Worm (Caenorhabditis elegans) whole organism, young adult: Measurements from ENCODE around the gene rpb-2.

Source experiments
- C06A6.2 ChIP-seq: fragments of 200-800 bp; sonication (Bioruptor generic); conservative IDR thresholded peaks from 2 replicates; pipeline ENCODE4 v1.3.6; 2022; ENCODE audit warnings: missing genetic modification characterization, missing compliant biosample characterization
- D2030.7 ChIP-seq: fragments of 200-800 bp; sonication (Bioruptor generic); IDR thresholded peaks from 2 replicates; pipeline ENCODE4 v1.3.6; 2022; ENCODE audit warnings: missing genetic modification reagents, missing genetic modification characterization, missing compliant biosample characterization
- F33H1.4 ChIP-seq: fragments of 200-800 bp; sonication (Bioruptor generic); IDR thresholded peaks from 2 replicates; pipeline ENCODE4 v1.3.6; 2022; ENCODE audit warnings: missing genetic modification reagents, missing genetic modification characterization, missing compliant biosample characterization
- F52B5.7 ChIP-seq: sonication (generic microtip); optimal IDR thresholded peaks from 2 replicates; lab custom pipeline; 2016; ENCODE audit warnings: mild to moderate bottlenecking, missing genetic modification characterization, missing compliant biosample characterization
- K11D2.4 ChIP-seq: fragments of 200-800 bp; sonication (Bioruptor generic); IDR thresholded peaks from 2 replicates; pipeline ENCODE4 v1.3.6; 2022; ENCODE audit warnings: missing genetic modification reagents, missing genetic modification characterization, missing compliant biosample characterization
- K12H6.12 ChIP-seq: fragments of 200-800 bp; sonication (Bioruptor generic); optimal IDR thresholded peaks from 2 replicates; lab custom pipeline; 2018; ENCODE audit warnings: mild to moderate bottlenecking, missing genetic modification characterization, missing compliant biosample characterization
- Y53G8AR.9 ChIP-seq: fragments of 200-800 bp; sonication (Bioruptor generic); conservative IDR thresholded peaks from 2 replicates; pipeline ENCODE4 v1.3.6; 2022; ENCODE audit warnings: missing genetic modification reagents, missing genetic modification characterization, missing compliant biosample characterization
- Y79H2A.3 ChIP-seq: fragments of 200-800 bp; sonication (Bioruptor generic); conservative IDR thresholded peaks from 2 replicates; pipeline ENCODE4 v1.3.6; 2022; ENCODE audit warnings: missing genetic modification reagents, missing genetic modification characterization, missing compliant biosample characterization
- ZK185.1 ChIP-seq: sonication (generic microtip); optimal IDR thresholded peaks from 2 replicates; lab custom pipeline; 2016; ENCODE audit warnings: mild to moderate bottlenecking, missing genetic modification characterization, missing compliant biosample characterization; ENCODE audit not compliant: poor library complexity, severe bottlenecking
- atf-7 ChIP-seq: sonication (generic microtip); optimal IDR thresholded peaks from 2 replicates; lab custom pipeline; 2017; ENCODE audit warnings: mild to moderate bottlenecking, missing genetic modification characterization, missing compliant biosample characterization
- attf-3 ChIP-seq: fragments of 200-800 bp; sonication (Bioruptor generic); conservative IDR thresholded peaks from 2 replicates; pipeline ENCODE4 v1.3.6; 2022; ENCODE audit warnings: missing genetic modification reagents, missing genetic modification characterization, missing compliant biosample characterization
- attf-6 ChIP-seq: fragments of 200-800 bp; sonication (Bioruptor generic); IDR thresholded peaks from 2 replicates; pipeline ENCODE4 v1.3.6; 2022; ENCODE audit warnings: missing genetic modification reagents, missing genetic modification characterization, missing compliant biosample characterization
- ceh-100 ChIP-seq: fragments of 200-800 bp; sonication (Bioruptor generic); IDR thresholded peaks from 2 replicates; pipeline ENCODE4 v1.3.6; 2022; ENCODE audit warnings: missing genetic modification reagents, missing genetic modification characterization, missing compliant biosample characterization
- ceh-27 ChIP-seq: fragments of 200-800 bp; sonication (Bioruptor generic); optimal IDR thresholded peaks from 2 replicates; lab custom pipeline; 2018; ENCODE audit warnings: mild to moderate bottlenecking, missing genetic modification characterization, moderate library complexity, missing compliant biosample characterization
- ceh-91 ChIP-seq: fragments of 200-800 bp; sonication (Bioruptor generic); IDR thresholded peaks from 2 replicates; pipeline ENCODE4 v1.3.6; 2022; ENCODE audit warnings: missing genetic modification reagents, missing genetic modification characterization, missing compliant biosample characterization
- dox-1 ChIP-seq: fragments of 200-800 bp; sonication (Bioruptor generic); IDR thresholded peaks from 2 replicates; pipeline ENCODE4 v1.3.6; 2022; ENCODE audit warnings: missing genetic modification reagents, missing genetic modification characterization, missing compliant biosample characterization
- dpl-1 ChIP-seq: fragments of 150-350 bp; optimal IDR thresholded peaks from 2 replicates; lab custom pipeline; 2014; ENCODE audit warnings: missing biosample characterization, missing genetic modification reagents, missing genetic modification characterization
- egl-18 ChIP-seq: fragments of 200-800 bp; sonication (Bioruptor generic); IDR thresholded peaks from 2 replicates; pipeline ENCODE4 v1.3.6; 2022; ENCODE audit warnings: missing genetic modification reagents, missing genetic modification characterization, missing compliant biosample characterization
- egrh-3 ChIP-seq: fragments of 200-800 bp; sonication (Bioruptor generic); IDR thresholded peaks from 2 replicates; pipeline ENCODE4 v1.3.6; 2022; ENCODE audit warnings: missing genetic modification reagents, missing genetic modification characterization, missing compliant biosample characterization
- ekl-4 ChIP-seq: fragments of 200-800 bp; sonication (Bioruptor generic); IDR thresholded peaks from 2 replicates; pipeline ENCODE4 v1.3.6; 2022; ENCODE audit warnings: missing genetic modification reagents, missing genetic modification characterization, missing compliant biosample characterization
- him-1 ChIP-seq: sonication (generic microtip); optimal IDR thresholded peaks from 2 replicates; lab custom pipeline; 2016; ENCODE audit warnings: missing genotype, missing genetic modification reagents, missing genetic modification characterization, missing compliant biosample characterization
- hmg-1.2 ChIP-seq: fragments of 200-800 bp; sonication (Bioruptor generic); IDR thresholded peaks from 2 replicates; pipeline ENCODE4 v1.3.6; 2022; ENCODE audit warnings: missing genetic modification reagents, missing genetic modification characterization, missing compliant biosample characterization
- hmg-20 ChIP-seq: fragments of 200-800 bp; sonication (Bioruptor generic); IDR thresholded peaks from 2 replicates; pipeline ENCODE4 v1.3.6; 2022; ENCODE audit warnings: missing genetic modification reagents, missing genetic modification characterization, missing compliant biosample characterization
- let-607 ChIP-seq, 2 experiments: fragments of 200-800 bp in 1 of 2; sonication (Bioruptor generic) in 1 of 2; sonication (generic microtip) in 1 of 2; optimal IDR thresholded peaks; 2 replicates each; lab custom pipeline; 2016 to 2018; ENCODE audit warnings: mild to moderate bottlenecking in 2 of 2, missing compliant biosample characterization in 2 of 2, missing genetic modification characterization in 2 of 2, moderate library complexity in 2 of 2, missing genotype in 1 of 2
- lin-40 ChIP-seq: sonication (generic microtip); optimal IDR thresholded peaks from 2 replicates; lab custom pipeline; 2016; ENCODE audit warnings: missing genetic modification characterization, mild to moderate bottlenecking, missing compliant biosample characterization, missing genotype, missing genetic modification reagents
- lin-54 ChIP-seq: fragments of 200-800 bp; sonication (Bioruptor generic); optimal IDR thresholded peaks from 2 replicates; lab custom pipeline; 2018; ENCODE audit warnings: mild to moderate bottlenecking, missing genetic modification characterization, missing compliant biosample characterization
- lir-1 ChIP-seq: fragments of 200-800 bp; sonication (Bioruptor generic); conservative IDR thresholded peaks from 2 replicates; pipeline ENCODE4 v1.3.6; 2022; ENCODE audit warnings: missing genetic modification reagents, missing genetic modification characterization, missing compliant biosample characterization
- lsl-1 ChIP-seq: fragments of 200-800 bp; sonication (Bioruptor generic); optimal IDR thresholded peaks from 2 replicates; lab custom pipeline; 2018; ENCODE audit warnings: mild to moderate bottlenecking, missing genetic modification characterization, moderate library complexity, missing compliant biosample characterization
- madf-10 ChIP-seq: sonication (generic microtip); optimal IDR thresholded peaks from 2 replicates; lab custom pipeline; 2016; ENCODE audit warnings: mild to moderate bottlenecking, missing genetic modification characterization, missing compliant biosample characterization
- madf-3 ChIP-seq: fragments of 200-800 bp; sonication (Bioruptor generic); IDR thresholded peaks from 2 replicates; pipeline ENCODE4 v1.3.6; 2022; ENCODE audit warnings: missing genetic modification reagents, missing genetic modification characterization, missing compliant biosample characterization
- mcd-1 ChIP-seq: fragments of 200-800 bp; sonication (Bioruptor generic); IDR thresholded peaks from 2 replicates; pipeline ENCODE4 v1.3.6; 2022; ENCODE audit warnings: missing genetic modification reagents, missing genetic modification characterization, missing compliant biosample characterization
- nfyb-1 ChIP-seq: fragments of 200-800 bp; sonication (Bioruptor generic); IDR thresholded peaks from 2 replicates; pipeline ENCODE4 v1.3.6; 2022; ENCODE audit warnings: missing genetic modification reagents, missing genetic modification characterization, missing compliant biosample characterization
- nhr-80 ChIP-seq: sonication (generic microtip); optimal IDR thresholded peaks from 2 replicates; lab custom pipeline; 2016; ENCODE audit warnings: missing genetic modification characterization, missing compliant biosample characterization
- pbrm-1 ChIP-seq: fragments of 200-800 bp; sonication (Bioruptor generic); IDR thresholded peaks from 2 replicates; pipeline ENCODE4 v1.3.6; 2022; ENCODE audit warnings: missing genetic modification reagents, missing genetic modification characterization, missing compliant biosample characterization
- pha-4 ChIP-seq: fragments of 150-350 bp; sonication (generic microtip); optimal IDR thresholded peaks from 2 replicates; lab custom pipeline; 2014; ENCODE audit warnings: missing biosample characterization, missing genetic modification reagents, missing genetic modification characterization
- rcor-1 ChIP-seq: fragments of 200-800 bp; sonication (Bioruptor generic); IDR thresholded peaks from 2 replicates; pipeline ENCODE4 v1.3.6; 2022; ENCODE audit warnings: missing genetic modification reagents, missing genetic modification characterization, missing compliant biosample characterization
- rec-8 ChIP-seq, 2 experiments: sonication (generic microtip); optimal IDR thresholded peaks; 2 replicates each; lab custom pipeline; 2016; ENCODE audit warnings: mild to moderate bottlenecking in 2 of 2, missing genetic modification characterization in 2 of 2, missing genetic modification reagents in 2 of 2, missing genotype in 2 of 2, missing biosample characterization in 1 of 2, missing compliant biosample characterization in 1 of 2, moderate library complexity in 1 of 2
- repo-1 ChIP-seq: sonication (generic microtip); optimal IDR thresholded peaks from 2 replicates; lab custom pipeline; 2017; ENCODE audit warnings: mild to moderate bottlenecking, missing genetic modification characterization, missing compliant biosample characterization
- snpc-1.3 ChIP-seq: sonication (generic microtip); optimal IDR thresholded peaks from 2 replicates; lab custom pipeline; 2017; ENCODE audit warnings: missing genetic modification characterization, mild to moderate bottlenecking, missing compliant biosample characterization, antibody characterized with exemption, moderate library complexity, missing genotype, missing genetic modification reagents; ENCODE audit not compliant: insufficient read depth
- snpc-3.4 ChIP-seq: sonication (generic microtip); optimal IDR thresholded peaks from 2 replicates; lab custom pipeline; 2017; ENCODE audit warnings: missing genetic modification characterization, mild to moderate bottlenecking, missing compliant biosample characterization, antibody characterized with exemption, moderate library complexity, missing genotype, missing genetic modification reagents
- somi-1 ChIP-seq: fragments of 200-800 bp; sonication (Bioruptor generic); optimal IDR thresholded peaks from 2 replicates; lab custom pipeline; 2018; ENCODE audit warnings: mild to moderate bottlenecking, missing genetic modification characterization, missing compliant biosample characterization
- tbp1 ChIP-seq: fragments of 200-800 bp; sonication (Bioruptor generic); optimal IDR thresholded peaks from 2 replicates; lab custom pipeline; 2018; ENCODE audit warnings: mild to moderate bottlenecking, missing genetic modification characterization, missing compliant biosample characterization
- tlf-1 ChIP-seq: fragments of 200-800 bp; sonication (Bioruptor generic); optimal IDR thresholded peaks from 2 replicates; lab custom pipeline; 2018; ENCODE audit warnings: mild to moderate bottlenecking, missing genetic modification characterization, missing compliant biosample characterization
- unc-130 ChIP-seq: sonication (generic microtip); optimal IDR thresholded peaks from 2 replicates; lab custom pipeline; 2016; ENCODE audit warnings: missing genetic modification reagents, missing genetic modification characterization, missing compliant biosample characterization
- xnd-1 ChIP-seq: sonication (generic microtip); optimal IDR thresholded peaks from 2 replicates; lab custom pipeline; 2016; ENCODE audit warnings: missing genotype, missing genetic modification reagents, missing genetic modification characterization, missing compliant biosample characterization
- ztf-18 ChIP-seq: sonication (generic microtip); optimal IDR thresholded peaks from 2 replicates; lab custom pipeline; 2016; ENCODE audit warnings: missing genotype, mild to moderate bottlenecking, missing genetic modification characterization, missing compliant biosample characterization
- ztf-26 ChIP-seq: sonication (generic microtip); optimal IDR thresholded peaks from 2 replicates; lab custom pipeline; 2017; ENCODE audit warnings: missing genetic modification characterization, missing compliant biosample characterization
- ztf-6 ChIP-seq: fragments of 200-800 bp; sonication (Bioruptor generic); IDR thresholded peaks from 2 replicates; pipeline ENCODE4 v1.3.6; 2022; ENCODE audit warnings: missing genetic modification reagents, missing genetic modification characterization, missing compliant biosample characterization

The rpb-2 gene

ce11 chrIII:4962886-4963285, 23.5 kb downstream of the rpb-2 start, which contains the start of gene C27F2.9:
Gene C27F2.9, minus strand, starts transcription at chrIII:4963044.
- TF ChIP-seq madf-3 (GFP tag; lab: Robert Waterston, UW) (peak; percentile 86; the same call in 1 of the 2 replicates), ZK185.1 (tag; lab: Kevin White, UChicago) (peak; percentile 55), snpc-3.4 (tag; lab: Kevin White, UChicago) (peak; percentile 69), rec-8 (tag; optimal IDR thresholded peaks at IDR 0.05; lab: Kevin White, UChicago) (no peak), pbrm-1 (GFP tag; lab: Robert Waterston, UW) (peak; percentile 73), madf-10 (tag; lab: Kevin White, UChicago) (peak; percentile 35), lin-54 (peak; percentile 100), lsl-1 (GFP tag; lab: Kevin White, UChicago) (peak; percentile 77), hmg-1.2 (GFP tag; lab: Robert Waterston, UW) (peak; percentile 67), lir-1 (no peak; the same call in 1 of the 2 replicates), ceh-91 (GFP tag; lab: Robert Waterston, UW) (peak; percentile 61; the same call in 1 of the 2 replicates), nfyb-1 (GFP tag; lab: Robert Waterston, UW) (no peak), nhr-80 (tag; lab: Kevin White, UChicago) (peak; percentile 52), tlf-1 (peak; percentile 83), lin-40 (tag; lab: Kevin White, UChicago) (peak; percentile 86), K11D2.4 (GFP tag; lab: Robert Waterston, UW) (peak; percentile 83), F33H1.4 (GFP tag; lab: Robert Waterston, UW) (peak; percentile 79), egrh-3 (GFP tag; lab: Robert Waterston, UW) (0 out of 2 replicates have a peak, but pooled peaks have one; percentile 12), snpc-1.3 (tag; lab: Kevin White, UChicago) (peak; percentile 54), tbp1 (GFP tag; lab: Kevin White, UChicago) (no peak), ceh-100 (peak; percentile 67; the same call in 1 of the 2 replicates), egl-18 (GFP tag; lab: Robert Waterston, UW) (no peak), rcor-1 (GFP tag; lab: Robert Waterston, UW) (peak; percentile 90), hmg-20 (GFP tag; lab: Robert Waterston, UW) (peak; percentile 85), Y53G8AR.9 (GFP tag; lab: Robert Waterston, UW) (peak; percentile 95), ceh-27 (GFP tag; lab: Kevin White, UChicago) (peak; percentile 34), C06A6.2 (GFP tag; lab: Robert Waterston, UW) (0 out of 2 replicates have a peak, but pooled peaks have one; percentile 34), ztf-18 (tag; lab: Kevin White, UChicago) (peak; percentile 98), dox-1 (no peak; the same call in 1 of the 2 replicates), D2030.7 (peak; percentile 62), unc-130 (GFP tag; lab: Kevin White, UChicago) (peak; percentile 48), ztf-26 (tag; lab: Kevin White, UChicago) (peak; percentile 55), attf-6 (no peak), Y79H2A.3 (no peak), let-607 (tag; optimal IDR thresholded peaks at IDR 0.05; lab: Kevin White, UChicago) (peak in 1 of 2 experiments; percentile 22), atf-7 (tag; lab: Kevin White, UChicago) (no peak), ztf-6 (peak; percentile 42; the same call in 1 of the 2 replicates), dpl-1 (GFP tag; lab: Kevin White, UChicago) (peak; percentile 97), ekl-4 (GFP tag; lab: Robert Waterston, UW) (no peak), F52B5.7 (tag; lab: Kevin White, UChicago) (no peak), repo-1 (tag; lab: Kevin White, UChicago) (peak; percentile 56), pha-4 (peak; percentile 20), attf-3 (GFP tag; lab: Robert Waterston, UW) (peak; percentile 77), K12H6.12 (tag; lab: Kevin White, UChicago) (peak; percentile 54), mcd-1 (GFP tag; lab: Robert Waterston, UW) (peak; percentile 90), him-1 (peak; percentile 70), somi-1 (peak; percentile 35), xnd-1 (tag; lab: Kevin White, UChicago) (peak; percentile 67)
